Worm (Caenorhabditis elegans) whole organism, young adult: ENCODE data around the gene F14D2.14.
A peak's percentile ranks its signal among the peaks of the same experiment; 100 is the strongest.

Experiments used
- B0035.1 ChIP-seq: sonication (generic microtip); optimal IDR thresholded peaks from 2 replicates; lab custom pipeline; 2016; ENCODE audit warnings: missing genetic modification characterization, mild to moderate bottlenecking, missing compliant biosample characterization, missing genotype, missing genetic modification reagents
- B0261.1 ChIP-seq: sonication (generic microtip); optimal IDR thresholded peaks from 2 replicates; lab custom pipeline; 2016; ENCODE audit warnings: mild to moderate bottlenecking, missing genetic modification characterization, moderate library complexity, missing compliant biosample characterization
- C06A6.2 ChIP-seq: fragments of 200-800 bp; sonication (Bioruptor generic); conservative IDR thresholded peaks from 2 replicates; pipeline ENCODE4 v1.3.6; 2022; ENCODE audit warnings: missing genetic modification characterization, missing compliant biosample characterization
- D2030.7 ChIP-seq: fragments of 200-800 bp; sonication (Bioruptor generic); IDR thresholded peaks from 2 replicates; pipeline ENCODE4 v1.3.6; 2022; ENCODE audit warnings: missing genetic modification reagents, missing genetic modification characterization, missing compliant biosample characterization
- F39B2.1 ChIP-seq: fragments of 200-800 bp; sonication (Bioruptor generic); IDR thresholded peaks from 2 replicates; pipeline ENCODE4 v1.3.6; 2022; ENCODE audit warnings: missing genetic modification reagents, missing genetic modification characterization, missing compliant biosample characterization
- K11D2.4 ChIP-seq: fragments of 200-800 bp; sonication (Bioruptor generic); IDR thresholded peaks from 2 replicates; pipeline ENCODE4 v1.3.6; 2022; ENCODE audit warnings: missing genetic modification reagents, missing genetic modification characterization, missing compliant biosample characterization
- Y79H2A.3 ChIP-seq: fragments of 200-800 bp; sonication (Bioruptor generic); conservative IDR thresholded peaks from 2 replicates; pipeline ENCODE4 v1.3.6; 2022; ENCODE audit warnings: missing genetic modification reagents, missing genetic modification characterization, missing compliant biosample characterization
- Y95B8A.8 ChIP-seq: fragments of 200-800 bp; sonication (Bioruptor generic); IDR thresholded peaks from 2 replicates; pipeline ENCODE4 v1.3.6; 2022; ENCODE audit warnings: missing genetic modification reagents, missing genetic modification characterization, missing compliant biosample characterization
- aptf-2 ChIP-seq: fragments of 200-800 bp; sonication (Bioruptor generic); conservative IDR thresholded peaks from 2 replicates; pipeline ENCODE4 v1.3.6; 2022; ENCODE audit warnings: missing genetic modification reagents, missing genetic modification characterization, missing compliant biosample characterization
- aptf-3 ChIP-seq: fragments of 200-800 bp; sonication (Bioruptor generic); IDR thresholded peaks from 2 replicates; pipeline ENCODE4 v1.3.6; 2022; ENCODE audit warnings: missing genetic modification characterization, missing compliant biosample characterization
- athp-1 ChIP-seq: sonication (generic microtip); optimal IDR thresholded peaks from 2 replicates; lab custom pipeline; 2017; ENCODE audit warnings: mild to moderate bottlenecking, missing genetic modification characterization, missing compliant biosample characterization
- egrh-3 ChIP-seq: fragments of 200-800 bp; sonication (Bioruptor generic); IDR thresholded peaks from 2 replicates; pipeline ENCODE4 v1.3.6; 2022; ENCODE audit warnings: missing genetic modification reagents, missing genetic modification characterization, missing compliant biosample characterization
- hlh-26 ChIP-seq: fragments of 200-800 bp; sonication (Bioruptor generic); conservative IDR thresholded peaks from 2 replicates; pipeline ENCODE4 v1.3.6; 2022; ENCODE audit warnings: missing genetic modification reagents, missing genetic modification characterization, missing compliant biosample characterization
- hmg-1.2 ChIP-seq: fragments of 200-800 bp; sonication (Bioruptor generic); IDR thresholded peaks from 2 replicates; pipeline ENCODE4 v1.3.6; 2022; ENCODE audit warnings: missing genetic modification reagents, missing genetic modification characterization, missing compliant biosample characterization
- let-526 ChIP-seq: fragments of 200-800 bp; sonication (Bioruptor generic); IDR thresholded peaks from 2 replicates; pipeline ENCODE4 v1.3.6; 2022; ENCODE audit warnings: missing genetic modification reagents, missing genetic modification characterization, missing compliant biosample characterization
- lsl-1 ChIP-seq: fragments of 200-800 bp; sonication (Bioruptor generic); optimal IDR thresholded peaks from 2 replicates; lab custom pipeline; 2018; ENCODE audit warnings: mild to moderate bottlenecking, missing genetic modification characterization, moderate library complexity, missing compliant biosample characterization
- madf-3 ChIP-seq: fragments of 200-800 bp; sonication (Bioruptor generic); IDR thresholded peaks from 2 replicates; pipeline ENCODE4 v1.3.6; 2022; ENCODE audit warnings: missing genetic modification reagents, missing genetic modification characterization, missing compliant biosample characterization
- madf-6 ChIP-seq: fragments of 200-800 bp; sonication (Bioruptor generic); IDR thresholded peaks from 2 replicates; pipeline ENCODE4 v1.3.6; 2022; ENCODE audit warnings: missing genetic modification reagents, missing genetic modification characterization, missing compliant biosample characterization
- rec-8 ChIP-seq, 2 experiments: sonication (generic microtip); optimal IDR thresholded peaks; 2 replicates each; lab custom pipeline; 2016; ENCODE audit warnings: mild to moderate bottlenecking in 2 of 2, missing genetic modification characterization in 2 of 2, missing genetic modification reagents in 2 of 2, missing genotype in 2 of 2, missing biosample characterization in 1 of 2, missing compliant biosample characterization in 1 of 2, moderate library complexity in 1 of 2
- snpc-4 ChIP-seq, 5 experiments: fragments of 150-350 bp in 1 of 5; sonication (generic microtip) in 4 of 5; optimal IDR thresholded peaks; 2 replicates each; lab custom pipeline; 2014 to 2018; ENCODE audit warnings: missing genetic modification characterization in 5 of 5, missing biosample characterization in 3 of 5, antibody characterized with exemption in 2 of 5, mild to moderate bottlenecking in 2 of 5, missing compliant biosample characterization in 2 of 5, missing genotype in 2 of 5, moderate library complexity in 2 of 5, missing genetic modification reagents in 1 of 5
- sptf-2 ChIP-seq: fragments of 200-800 bp; sonication (Bioruptor generic); optimal IDR thresholded peaks from 2 replicates; lab custom pipeline; 2018; ENCODE audit warnings: mild to moderate bottlenecking, missing genetic modification characterization, missing compliant biosample characterization
- tbp1 ChIP-seq: fragments of 200-800 bp; sonication (Bioruptor generic); optimal IDR thresholded peaks from 2 replicates; lab custom pipeline; 2018; ENCODE audit warnings: mild to moderate bottlenecking, missing genetic modification characterization, missing compliant biosample characterization
- tbx-9 ChIP-seq: sonication (generic microtip); optimal IDR thresholded peaks from 2 replicates; lab custom pipeline; 2016; ENCODE audit warnings: borderline replicate concordance, missing genetic modification characterization, inconsistent platforms, missing compliant biosample characterization
- zfh-2 ChIP-seq: fragments of 200-800 bp; sonication (Bioruptor generic); conservative IDR thresholded peaks from 2 replicates; pipeline ENCODE4 v1.3.6; 2022; ENCODE audit warnings: missing genetic modification reagents, missing genetic modification characterization, missing compliant biosample characterization
- zim-3 ChIP-seq: sonication (generic microtip); optimal IDR thresholded peaks from 2 replicates; lab custom pipeline; 2017; ENCODE audit warnings: mild to moderate bottlenecking, missing genetic modification characterization, moderate library complexity, missing compliant biosample characterization
- ztf-22 ChIP-seq: fragments of 200-800 bp; sonication (Bioruptor generic); optimal IDR thresholded peaks from 2 replicates; lab custom pipeline; 2018; ENCODE audit warnings: mild to moderate bottlenecking, missing genetic modification characterization, moderate library complexity, missing compliant biosample characterization
- ztf-25 ChIP-seq: fragments of 200-800 bp; sonication (Bioruptor generic); IDR thresholded peaks from 2 replicates; pipeline ENCODE4 v1.3.6; 2022; ENCODE audit warnings: missing genetic modification reagents, missing genetic modification characterization, missing compliant biosample characterization

The F14D2.14 gene

DNA sequence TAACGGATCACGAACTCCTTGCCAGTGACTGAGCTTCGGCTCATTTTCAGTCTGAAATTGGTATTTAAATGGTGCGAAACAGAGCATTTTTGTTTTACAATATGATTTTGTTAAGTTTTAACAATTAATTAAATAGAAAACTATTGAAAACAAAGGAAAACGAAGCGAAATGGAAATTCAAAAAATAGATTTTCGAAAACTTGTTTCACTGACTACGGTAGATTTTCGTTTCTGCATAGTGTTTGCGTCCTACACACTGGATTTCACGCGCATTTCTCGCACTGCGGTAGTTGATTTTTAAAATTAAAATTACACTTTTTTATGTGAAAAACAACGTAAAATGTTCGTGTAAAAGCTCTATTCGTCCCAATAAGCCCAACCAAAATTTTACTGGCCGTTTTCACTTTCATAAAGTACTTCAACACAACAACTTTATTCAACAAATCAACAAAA is 1.4 kb downstream of the F14D2.14 start, which contains the start of gene bath-30 (continued):
- peak; percentile 81 for TF ChIP-seq lsl-1 (GFP tag; lab: Kevin White, UChicago)

DNA sequence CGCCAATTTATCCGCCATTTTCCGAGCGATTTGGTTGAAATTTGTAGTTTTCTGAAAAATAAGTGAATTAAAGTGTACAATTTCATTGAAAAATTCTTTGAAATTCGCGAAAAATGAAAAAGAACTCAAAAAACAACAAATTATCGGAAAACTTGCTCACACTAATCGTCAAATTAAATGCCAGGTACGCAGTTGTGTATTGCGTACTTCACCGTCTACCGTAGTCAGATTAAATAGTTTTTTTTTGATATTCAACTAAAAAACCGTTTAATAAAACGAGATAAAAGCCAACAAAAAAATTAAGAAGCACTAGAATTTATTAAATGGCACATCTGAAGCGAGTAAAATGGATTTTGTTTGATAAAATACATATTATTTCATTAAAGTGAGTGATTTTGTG is 2.9 kb downstream of the F14D2.14 start, which contains the start of gene bath-28:
TSS of gene bath-28 (minus strand) at position 51 of the 400 bp plus-strand sequence.
- TF ChIP-seq madf-6 (peak; percentile 54; the same call in 1 of the 2 replicates), lsl-1 (GFP tag; lab: Kevin White, UChicago) (peak; percentile 72), hlh-26 (GFP tag; lab: Robert Waterston, UW) (no peak), tbx-9 (tag; lab: Kevin White, UChicago) (no peak), aptf-3 (GFP tag; lab: Robert Waterston, UW) (no peak), F39B2.1 (GFP tag; lab: Robert Waterston, UW) (no peak), snpc-4 (GFP tag; optimal IDR thresholded peaks at IDR 0.05; lab: Kevin White, UChicago) (no peak), snpc-4 (tag; optimal IDR thresholded peaks at IDR 0.05; lab: Kevin White, UChicago) (no peak), B0261.1 (no peak), B0035.1 (tag; lab: Kevin White, UChicago) (no peak), D2030.7 (GFP tag; lab: Robert Waterston, UW) (peak; percentile 36; the same call in 1 of the 2 replicates)
- TF ChIP-seq, all 124 proteins: peak for 3

DNA sequence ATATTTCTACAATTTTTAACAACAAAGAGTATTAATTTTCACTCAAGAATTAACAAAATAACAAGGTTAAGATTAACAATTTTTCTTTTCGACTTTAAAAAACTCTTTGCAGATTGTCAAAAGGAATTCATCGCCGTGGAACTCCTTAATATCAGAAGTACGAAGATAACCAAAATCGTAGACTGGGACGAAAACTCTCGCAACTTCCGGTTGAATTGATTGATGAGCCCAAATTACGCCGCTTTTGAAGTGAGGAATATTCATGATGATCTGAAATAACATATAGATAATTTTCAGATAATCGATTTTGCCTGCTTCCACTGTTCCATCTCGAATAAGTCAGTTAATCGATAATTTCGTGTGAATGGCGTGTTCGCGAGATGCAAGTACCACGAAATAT is 4.1 kb downstream of the F14D2.14 start, which contains the start of gene F14D2.15:
TSS of gene F14D2.15 (minus strand) at position 101 of the 400 bp plus-strand sequence.
- no peak for TF ChIP-seq sptf-2 (GFP tag; lab: Kevin White, UChicago)
- no peak for TF ChIP-seq let-526 (GFP tag; lab: Robert Waterston, UW)
- no peak for TF ChIP-seq athp-1 (tag; lab: Kevin White, UChicago)
- no peak for TF ChIP-seq aptf-3 (GFP tag; lab: Robert Waterston, UW)
- no peak for TF ChIP-seq ztf-25 (GFP tag; lab: Robert Waterston, UW)
- no peak for TF ChIP-seq C06A6.2 (GFP tag; lab: Robert Waterston, UW)
- no peak for TF ChIP-seq Y79H2A.3 (GFP tag; lab: Robert Waterston, UW)

DNA sequence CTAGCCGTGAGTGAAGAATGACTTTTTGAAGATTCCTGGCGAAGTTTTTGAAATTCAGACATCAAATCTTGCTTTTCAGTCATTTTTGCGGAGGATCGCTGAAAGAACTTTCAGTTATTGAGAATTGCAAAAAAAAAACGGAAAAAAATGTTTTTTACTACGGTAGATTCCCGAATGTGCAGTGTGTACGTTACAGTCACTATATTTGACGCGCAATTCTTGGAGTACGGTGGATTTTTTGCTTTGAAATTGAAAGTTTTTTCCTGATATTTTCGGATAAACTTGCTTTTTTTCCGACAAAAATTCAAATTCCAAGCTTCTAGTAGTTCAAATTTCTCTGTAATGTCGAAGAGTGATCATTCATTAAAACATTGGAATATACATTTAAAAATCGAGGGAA is 5.8 kb downstream of the F14D2.14 start, which contains the start of gene F14D2.11:
TSS of gene F14D2.11 (minus strand) at position 101 of the 400 bp plus-strand sequence.
- TF ChIP-seq madf-3 (GFP tag; lab: Robert Waterston, UW) (0 out of 2 replicates have a peak, but pooled peaks have one; percentile 21), lsl-1 (GFP tag; lab: Kevin White, UChicago) (peak; percentile 68), let-526 (GFP tag; lab: Robert Waterston, UW) (no peak)

DNA sequence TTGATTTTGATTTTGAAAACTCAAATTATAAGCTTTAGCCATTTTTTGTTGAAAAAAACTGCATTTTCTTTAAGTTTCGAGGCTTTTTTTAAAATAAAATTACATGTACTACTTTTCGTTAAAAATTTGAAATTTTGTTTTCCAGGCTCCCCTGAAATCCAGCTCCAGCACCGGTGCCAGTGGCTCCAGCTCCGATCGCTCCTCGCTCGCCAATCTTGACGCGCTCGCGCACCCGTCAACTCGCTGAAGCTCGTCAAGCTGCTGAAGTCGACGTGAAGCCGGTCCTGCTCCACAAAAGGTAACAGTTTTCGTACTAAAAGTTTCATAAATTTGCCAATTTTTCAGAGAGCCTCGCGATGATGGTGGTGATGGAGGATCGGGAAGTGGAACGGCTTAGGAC is 7.0 kb downstream of the F14D2.14 start:
- TF ChIP-seq Y95B8A.8 (GFP tag; lab: Robert Waterston, UW) (0 out of 2 replicates have a peak, but pooled peaks have one; percentile 18), egrh-3 (GFP tag; lab: Robert Waterston, UW) (peak; percentile 73), zfh-2 (GFP tag; lab: Robert Waterston, UW) (peak; percentile 72), K11D2.4 (GFP tag; lab: Robert Waterston, UW) (no peak), rec-8 (tag; optimal IDR thresholded peaks at IDR 0.05; lab: Kevin White, UChicago) (no peak), hmg-1.2 (no peak)

DNA sequence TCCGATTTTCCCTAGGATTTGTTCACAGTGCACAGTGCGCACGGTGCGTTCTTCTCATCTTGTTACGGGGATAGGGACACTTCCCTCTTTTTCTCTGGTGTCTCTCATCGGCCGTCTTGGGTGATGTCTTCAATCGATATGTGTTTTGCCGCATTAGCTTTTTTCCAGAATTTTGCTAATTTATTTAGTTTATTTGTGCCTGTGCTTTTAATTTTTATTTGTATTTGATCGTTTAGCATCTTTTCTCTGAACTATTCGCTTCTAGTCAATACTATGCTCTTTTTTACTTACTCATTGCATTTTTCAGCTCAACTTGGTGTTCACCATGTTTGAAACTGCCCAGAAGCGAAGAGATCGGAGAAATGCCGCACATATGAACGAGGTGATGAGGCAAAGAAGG is 7.5 kb downstream of the F14D2.14 start, which contains the start of gene F14D2.5:
TSS of gene F14D2.5 (plus strand) at position 301 of the 400 bp plus-strand sequence.
- TF ChIP-seq tbp1 (GFP tag; lab: Kevin White, UChicago), result no peak
- no peak for TF ChIP-seq B0261.1
- no peak for TF ChIP-seq aptf-2
- TF ChIP-seq ztf-22 (GFP tag; lab: Kevin White, UChicago), result no peak
- TF ChIP-seq zim-3, result no peak
- TF ChIP-seq, all 124 proteins: peak for 0
